Fruit fly (Drosophila melanogaster): ENCODE data around the gene CG32365.

Gene CG32365

dm6 chr3L:7855778-7856625 is 12.8 kb upstream of the CG32365 start (continued):
- TF ChIP-seq Opbp (GFP tag; IDR thresholded peaks at IDR 0.05; ENCODE audit: partially characterized antibody) = no peak
- peak; percentile 62 for TF ChIP-seq CG6254 (GFP tag; optimal IDR thresholded peaks at IDR 0.05)
- TF ChIP-seq CG9797 (GFP tag; optimal IDR thresholded peaks at IDR 0.05) = no peak
- TF ChIP-seq ranshi (GFP tag; IDR thresholded peaks at IDR 0.05) = peak; percentile 87
- TF ChIP-seq ssp (GFP tag; IDR thresholded peaks at IDR 0.05) = peak; percentile 72
- peak; percentile 38 for TF ChIP-seq D19A (tag; optimal IDR thresholded peaks at IDR 0.05)
- peak; percentile 35 for TF ChIP-seq pho (GFP tag; optimal IDR thresholded peaks at IDR 0.05)
- TF ChIP-seq tgo (GFP tag; IDR thresholded peaks at IDR 0.05) = peak; percentile 89
- peak; percentile 43; the same call in 1 of the 2 replicates for TF ChIP-seq wdn (GFP tag; IDR thresholded peaks at IDR 0.05)
- peak; percentile 52 for TF ChIP-seq CG6813 (GFP tag; optimal IDR thresholded peaks at IDR 0.05)
- peak; percentile 37 for TF ChIP-seq CG10274 (GFP tag; optimal IDR thresholded peaks at IDR 0.05)
- TF ChIP-seq inv (GFP tag; IDR thresholded peaks at IDR 0.05; ENCODE audit: partially characterized antibody) = no peak
- TF ChIP-seq bcd (GFP tag; optimal IDR thresholded peaks at IDR 0.05) = peak; percentile 91
- peak; percentile 63; the same call in 1 of the 3 replicates for TF ChIP-seq CG2199 (GFP tag; IDR thresholded peaks at IDR 0.05)
- peak; percentile 87 for TF ChIP-seq Ssrp (tag; optimal IDR thresholded peaks at IDR 0.05)
- TF ChIP-seq p53 (GFP tag; optimal IDR thresholded peaks at IDR 0.05) = no peak
- no peak for TF ChIP-seq CG15479 (GFP tag; optimal IDR thresholded peaks at IDR 0.05)
- peak; percentile 30 for TF ChIP-seq trh (GFP tag; optimal IDR thresholded peaks at IDR 0.05)
- TF ChIP-seq NC2α (GFP tag; optimal IDR thresholded peaks at IDR 0.05) = no peak
- TF ChIP-seq ham (GFP tag; IDR thresholded peaks at IDR 0.05) = 0 out of 2 replicates have a peak, but pooled peaks have one; percentile 15
- peak; percentile 12 for TF ChIP-seq CG3838 (GFP tag; optimal IDR thresholded peaks at IDR 0.05)
- TF ChIP-seq Six4 (GFP tag; optimal IDR thresholded peaks at IDR 0.05) = peak; percentile 54
- no peak for TF ChIP-seq CG8359 (GFP tag; optimal IDR thresholded peaks at IDR 0.05; ENCODE audit: borderline replicate concordance)
- no peak for TF ChIP-seq D (optimal IDR thresholded peaks at IDR 0.05)
- peak; percentile 65 for TF ChIP-seq D (GFP tag; optimal IDR thresholded peaks at IDR 0.05)
- TF ChIP-seq HLH4C (GFP tag; IDR thresholded peaks at IDR 0.05; ENCODE audit: partially characterized antibody) = no peak
- TF ChIP-seq CG7928 (GFP tag; optimal IDR thresholded peaks at IDR 0.05) = peak; percentile 48
- TF ChIP-seq BEAF-32 (GFP tag; optimal IDR thresholded peaks at IDR 0.05) = no peak
- TF ChIP-seq bsh (GFP tag; optimal IDR thresholded peaks at IDR 0.05) = peak in 1 of 2 experiments; percentile 81
- TF ChIP-seq Max (GFP tag; optimal IDR thresholded peaks at IDR 0.05) = peak; percentile 81
- TF ChIP-seq Hsf (GFP tag; optimal IDR thresholded peaks at IDR 0.05) = peak; percentile 33
- peak; percentile 53 for TF ChIP-seq tap (tag; optimal IDR thresholded peaks at IDR 0.05)
- no peak for TF ChIP-seq Atf-2 (GFP tag; optimal IDR thresholded peaks at IDR 0.05)
- TF ChIP-seq vnd (GFP tag; IDR thresholded peaks at IDR 0.05; ENCODE audit: partially characterized antibody) = no peak
- peak; percentile 42 for TF ChIP-seq Dip3 (GFP tag; optimal IDR thresholded peaks at IDR 0.05)
- no peak for TF ChIP-seq CG16863 (GFP tag; optimal IDR thresholded peaks at IDR 0.05)
- peak; percentile 57 for TF ChIP-seq cg (GFP tag; optimal IDR thresholded peaks at IDR 0.05)
- peak; percentile 89 for TF ChIP-seq CG13424 (tag; optimal IDR thresholded peaks at IDR 0.05)
- peak; percentile 74 for TF ChIP-seq CG14710 (tag; optimal IDR thresholded peaks at IDR 0.05)
- peak; percentile 61 for TF ChIP-seq CG8388 (GFP tag; optimal IDR thresholded peaks at IDR 0.05)
- TF ChIP-seq sug (tag; optimal IDR thresholded peaks at IDR 0.05) = peak; percentile 35
- peak; percentile 62 for TF ChIP-seq Taf1 (GFP tag; IDR thresholded peaks at IDR 0.05)
- peak; percentile 69 for TF ChIP-seq CG9817 (tag; optimal IDR thresholded peaks at IDR 0.05)
- TF ChIP-seq CG15696 (tag; optimal IDR thresholded peaks at IDR 0.05) = peak; percentile 13
- TF ChIP-seq Kr (GFP tag; optimal IDR thresholded peaks at IDR 0.05) = no peak
- TF ChIP-seq D19B (GFP tag; optimal IDR thresholded peaks at IDR 0.05) = peak; percentile 76
- TF ChIP-seq CG2678 (tag; optimal IDR thresholded peaks at IDR 0.05) = peak; percentile 93
- TF ChIP-seq Blimp-1 (GFP tag; optimal IDR thresholded peaks at IDR 0.05) = peak; percentile 81

Data from whole organism, embryonic.